Worm (Caenorhabditis elegans) whole organism, L4 larva: ENCODE measurements around the gene cab-1.

Experiments used
- ceh-82 ChIP-seq: sonication (generic microtip); optimal IDR thresholded peaks from 2 replicates; lab custom pipeline; 2017; ENCODE audit warnings: missing biosample characterization, missing genetic modification characterization
- dve-1 ChIP-seq: sonication (generic microtip); optimal IDR thresholded peaks from 2 replicates; lab custom pipeline; 2017; ENCODE audit warnings: antibody characterized with exemption, mild to moderate bottlenecking, missing genetic modification characterization, missing compliant biosample characterization; ENCODE audit not compliant: insufficient read depth
- lim-7 ChIP-seq: fragments of 200-800 bp; sonication (Bioruptor generic); IDR thresholded peaks from 2 replicates; pipeline ENCODE4 v1.3.6; 2022; ENCODE audit warnings: missing genetic modification characterization, missing compliant biosample characterization
- lin-29 ChIP-seq: fragments of 200-800 bp; sonication (Bioruptor generic); IDR thresholded peaks from 2 replicates; pipeline ENCODE4 v1.3.6; 2022; ENCODE audit warnings: missing genetic modification reagents, missing genetic modification characterization, missing compliant biosample characterization
- nhr-10 ChIP-seq: fragments of 150-350 bp; optimal IDR thresholded peaks from 2 replicates; lab custom pipeline; 2014; ENCODE audit warnings: missing biosample characterization, missing genetic modification characterization
- nhr-11 ChIP-seq: fragments of 150-350 bp; optimal IDR thresholded peaks from 2 replicates; lab custom pipeline; 2014; ENCODE audit warnings: missing biosample characterization, missing genetic modification characterization
- nhr-237 ChIP-seq: sonication (generic microtip); optimal IDR thresholded peaks from 2 replicates; lab custom pipeline; 2017; ENCODE audit warnings: missing biosample characterization, missing genetic modification characterization
- nhr-76 ChIP-seq: fragments of 150-350 bp; optimal IDR thresholded peaks from 2 replicates; lab custom pipeline; 2014; ENCODE audit warnings: missing biosample characterization, missing genetic modification characterization
- nhr-77 ChIP-seq: fragments of 150-350 bp; optimal IDR thresholded peaks from 2 replicates; lab custom pipeline; 2014; ENCODE audit warnings: missing biosample characterization, missing genetic modification characterization

ce11 chrX:12164943-12165342 lies 47.8 kb downstream of the cab-1 start:
- TF ChIP-seq nhr-76 (tag; lab: Kevin White, UChicago) (no peak), nhr-237 (tag; lab: Kevin White, UChicago) (no peak), lim-7 (no peak), ceh-82 (tag; lab: Kevin White, UChicago) (no peak), lin-29 (GFP tag; lab: Robert Waterston, UW) (no peak), dve-1 (tag; lab: Kevin White, UChicago) (no peak), nhr-11 (tag; lab: Kevin White, UChicago) (no peak), nhr-10 (tag; lab: Kevin White, UChicago) (no peak), nhr-77 (tag; lab: Kevin White, UChicago) (no peak)
